Fruit fly (Drosophila melanogaster): ENCODE data around the gene CheA84a.

Gene CheA84a

DNA sequence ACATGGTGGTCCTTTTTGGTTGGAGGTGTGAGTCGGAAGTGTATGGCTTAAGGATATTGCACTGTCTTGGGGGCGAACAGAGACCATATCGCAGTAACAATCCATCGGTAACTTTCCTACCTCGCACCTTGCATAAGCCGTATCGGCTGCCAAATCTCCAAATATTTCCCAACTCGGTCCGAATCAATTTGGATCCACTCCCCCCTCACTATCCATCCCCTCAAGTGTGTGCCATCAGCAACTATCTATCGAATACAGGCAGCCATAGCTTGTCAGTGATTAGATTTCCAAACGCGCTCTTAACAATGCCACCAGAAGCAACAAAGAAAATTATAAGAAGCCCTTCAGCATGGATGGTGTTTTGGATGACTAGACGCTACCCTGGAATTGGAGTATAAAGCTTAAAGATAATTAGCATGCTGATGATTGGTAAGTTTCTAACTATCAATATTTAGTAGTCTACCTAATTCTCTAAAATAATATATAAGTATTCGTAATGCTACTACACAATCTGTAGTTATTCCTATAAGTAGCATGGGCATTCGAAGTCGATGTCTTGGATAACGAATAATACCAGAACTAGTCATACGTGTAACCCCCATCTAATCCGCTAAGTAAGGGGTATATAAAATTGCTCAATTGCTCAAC is 2.1 kb upstream of the CheA84a start (continued):
- TF ChIP-seq mirr (GFP tag; optimal IDR thresholded peaks at IDR 0.05) (peak; percentile 97), CG10543 (GFP tag; optimal IDR thresholded peaks at IDR 0.05) (peak; percentile 12), Fer3 (tag; optimal IDR thresholded peaks at IDR 0.05) (peak; percentile 61), E2f1 (GFP tag; IDR thresholded peaks at IDR 0.05) (0 out of 2 replicates have a peak, but pooled peaks have one; percentile 35), CG17612 (GFP tag; IDR thresholded peaks at IDR 0.05) (no peak), CG7556 (GFP tag; optimal IDR thresholded peaks at IDR 0.05) (peak; percentile 54), Rfx (GFP tag; IDR thresholded peaks at IDR 0.05) (peak; percentile 56), onecut (GFP tag; IDR thresholded peaks at IDR 0.05) (no peak), Nf-YC (tag; optimal IDR thresholded peaks at IDR 0.05) (peak; percentile 9), lilli (GFP tag; optimal IDR thresholded peaks at IDR 0.05) (peak; percentile 55), tap (tag; optimal IDR thresholded peaks at IDR 0.05) (peak; percentile 57), CG2875 (GFP tag; optimal IDR thresholded peaks at IDR 0.05) (peak; percentile 41), Chrac-16 (GFP tag; optimal IDR thresholded peaks at IDR 0.05) (peak; percentile 9), CG10267 (tag; optimal IDR thresholded peaks at IDR 0.05) (peak; percentile 24), NC2β (GFP tag; optimal IDR thresholded peaks at IDR 0.05) (no peak), chinmo (GFP tag; IDR thresholded peaks at IDR 0.05; ENCODE audit: partially characterized antibody) (no peak), Jarid2 (GFP tag; optimal IDR thresholded peaks at IDR 0.05) (peak; percentile 23), CG12219 (GFP tag; optimal IDR thresholded peaks at IDR 0.05) (peak; percentile 18), CG8281 (tag; optimal IDR thresholded peaks at IDR 0.05) (peak; percentile 45), sim (GFP tag; IDR thresholded peaks at IDR 0.05) (no peak), Hr51 (GFP tag; optimal IDR thresholded peaks at IDR 0.05) (peak in 1 of 2 experiments; percentile 77), CG34422 (GFP tag; IDR thresholded peaks at IDR 0.05) (0 out of 3 replicates have a peak, but pooled peaks have one; percentile 50), tx (GFP tag; optimal IDR thresholded peaks at IDR 0.05) (no peak), Awh (GFP tag; IDR thresholded peaks at IDR 0.05) (0 out of 2 replicates have a peak, but pooled peaks have one; percentile 34), dan (GFP tag; IDR thresholded peaks at IDR 0.05) (no peak), vnd (GFP tag; IDR thresholded peaks at IDR 0.05; ENCODE audit: partially characterized antibody) (0 out of 3 replicates have a peak, but pooled peaks have one; percentile 36), Dp (GFP tag; optimal IDR thresholded peaks at IDR 0.05) (no peak), lola (GFP tag; optimal IDR thresholded peaks at IDR 0.05) (peak in 1 of 3 experiments; percentile 59), HHEX (GFP tag; optimal IDR thresholded peaks at IDR 0.05) (peak; percentile 43), BtbVII (GFP tag; optimal IDR thresholded peaks at IDR 0.05) (peak; percentile 20), Side (GFP tag; optimal IDR thresholded peaks at IDR 0.05) (no peak), CG2712 (tag; optimal IDR thresholded peaks at IDR 0.05) (peak; percentile 72), exex (tag; optimal IDR thresholded peaks at IDR 0.05) (peak; percentile 63), CG11504 (tag; optimal IDR thresholded peaks at IDR 0.05) (peak; percentile 77), jumu (GFP tag; optimal IDR thresholded peaks at IDR 0.05) (no peak), CG6813 (GFP tag; optimal IDR thresholded peaks at IDR 0.05) (peak; percentile 34), wor (GFP tag; IDR thresholded peaks at IDR 0.05) (0 out of 2 replicates have a peak, but pooled peaks have one; percentile 39), sd (tag; optimal IDR thresholded peaks at IDR 0.05) (no peak), H2.0 (GFP tag; IDR thresholded peaks at IDR 0.05) (peak; percentile 35; the same call in 1 of the 2 replicates), so (GFP tag; IDR thresholded peaks at IDR 0.05) (peak; percentile 53; the same call in 1 of the 3 replicates), chn (GFP tag; optimal IDR thresholded peaks at IDR 0.05) (peak; percentile 32), CG9437 (GFP tag; optimal IDR thresholded peaks at IDR 0.05) (peak; percentile 47), HLH54F (GFP tag; optimal IDR thresholded peaks at IDR 0.05) (peak; percentile 40), Ets65A (GFP tag) (peak; percentile 91), CG8478 (optimal IDR thresholded peaks at IDR 0.05) (no peak), CG18262 (tag; optimal IDR thresholded peaks at IDR 0.05) (peak; percentile 65), CG8388 (GFP tag; optimal IDR thresholded peaks at IDR 0.05) (peak; percentile 45), CG30431 (GFP tag; optimal IDR thresholded peaks at IDR 0.05) (no peak), HmgZ (tag; optimal IDR thresholded peaks at IDR 0.05) (peak; percentile 22)
